Worm (Caenorhabditis elegans): Measurements from ENCODE around the gene taf-11.3.

- TF ChIP-seq zip-8 (tag; optimal IDR thresholded peaks at IDR 0.05) (no peak), lin-13 (tag; optimal IDR thresholded peaks at IDR 0.05) (no peak), ztf-11 (tag; optimal IDR thresholded peaks at IDR 0.05) (no peak)
These were observed 13.8 kb upstream of the taf-11.3 start for ce11 chrIII:10518884-10519283.

All from whole organism, mixed stage, embryonic.